Fruit fly (Drosophila melanogaster) Kc167 (cell line): ENCODE results near the gene rols.

ENCODE experiments used
- Sin3A ChIP-seq: fragments of >200 bp; optimal IDR thresholded peaks from 2 replicates; lab custom pipeline; 2018; ENCODE audit warnings: missing external identifiers
- h ChIP-seq: fragments of >200 bp; optimal IDR thresholded peaks from 3 replicates; lab custom pipeline; 2018; ENCODE audit warnings: missing external identifiers
- psq ChIP-seq: fragments of >200 bp; optimal IDR thresholded peaks from 2 replicates; lab custom pipeline; 2017; ENCODE audit warnings: missing external identifiers

DNA sequence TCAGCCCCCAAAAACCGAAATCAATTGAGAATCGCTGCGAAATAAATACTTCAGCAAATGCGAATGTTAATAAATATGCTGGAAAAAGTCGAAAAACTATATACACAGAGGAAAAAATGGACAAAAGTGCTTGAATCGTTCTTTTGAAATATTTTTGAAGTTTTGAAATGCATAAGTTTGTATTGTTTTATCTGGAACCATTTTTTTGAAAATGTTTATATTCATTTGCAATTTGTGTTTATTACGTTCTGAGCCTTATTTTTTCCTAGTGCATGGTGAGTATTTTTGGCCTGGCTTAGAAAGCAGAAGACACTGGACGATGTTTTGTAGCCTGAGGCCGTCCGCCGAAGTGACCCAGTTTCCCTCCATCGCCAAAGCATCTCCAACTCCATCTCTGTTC lies 39.7 kb downstream of the rols start:
- TF ChIP-seq Sin3A (lab: Kevin White, UChicago) (no peak), psq (lab: Kevin White, UChicago) (no peak), h (lab: Kevin White, UChicago) (no peak)
